Fruit fly (Drosophila melanogaster) whole organism: ENCODE measurements around the gene Alg9.

ENCODE experiments used
- psq ChIP-seq: fragments of >200 bp; optimal IDR thresholded peaks from 2 replicates; lab custom pipeline; 2017
- usp ChIP-seq: fragments of >200 bp; optimal IDR thresholded peaks from 2 replicates; lab custom pipeline; 2017; ENCODE audit warnings: missing biosample characterization, missing genetic modification characterization, mixed read lengths

DNA sequence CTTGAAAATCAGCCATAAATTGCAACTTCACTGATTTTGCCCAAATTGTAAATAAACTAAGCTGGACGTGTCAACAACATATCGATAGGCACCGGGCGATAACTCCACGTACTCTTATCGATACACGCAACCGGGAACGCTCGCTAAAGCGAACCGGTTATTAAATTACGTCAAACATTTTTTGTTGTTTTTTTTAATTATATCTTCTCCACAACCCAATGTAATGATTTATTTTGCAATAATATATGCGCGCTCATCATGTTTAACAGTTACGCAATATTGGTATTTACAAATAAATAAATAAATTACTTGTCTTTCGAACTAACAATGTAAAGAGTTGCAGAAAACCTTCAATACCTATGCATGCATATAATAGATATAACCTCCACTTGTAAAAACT lies 6.3 kb upstream of the Alg9 start, which contains the start of gene Saysd1:
- TF ChIP-seq psq (lab: Kevin White, UChicago) (no peak), usp (GFP tag; lab: Kevin White, UChicago) (no peak)
